Worm (Caenorhabditis elegans): ENCODE measurements around the gene F23H12.10.

Gene F23H12.10

DNA sequence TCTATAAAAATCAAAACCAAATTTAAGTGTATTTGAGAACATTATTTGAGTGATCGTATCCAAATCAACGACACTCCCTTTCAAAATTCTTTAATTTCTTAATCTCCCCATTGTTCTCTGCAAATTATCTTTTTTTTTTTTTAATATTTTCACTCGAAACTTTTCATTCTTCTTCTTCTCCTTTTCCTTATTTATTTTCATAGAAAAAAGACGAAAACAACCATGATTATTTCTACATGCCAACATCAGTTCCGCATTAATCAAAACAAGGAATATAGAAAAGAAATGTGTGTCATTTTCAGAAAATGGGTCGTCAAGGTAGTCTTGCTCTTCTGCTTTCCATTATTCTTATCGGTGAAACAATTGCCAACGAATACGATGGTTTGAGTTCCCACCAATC, 23.5 kb upstream of the F23H12.10 start, which contains the start of gene K01D12.5:
TSS of gene K01D12.5 (plus strand) at position 301 of the 400 bp plus-strand sequence.
- no peak for TF ChIP-seq cog-1 (tag; optimal IDR thresholded peaks at IDR 0.05)
- no peak for TF ChIP-seq klf-2 (GFP tag; conservative IDR thresholded peaks at IDR 0.05)
- TF ChIP-seq med-1 (GFP tag; optimal IDR thresholded peaks at IDR 0.05; ENCODE audit: insufficient read depth): no peak
- no peak for TF ChIP-seq ztf-29 (GFP tag; IDR thresholded peaks at IDR 0.05)
- no peak for TF ChIP-seq ref-1 (GFP tag; conservative IDR thresholded peaks at IDR 0.05)
- TF ChIP-seq T22C8.4 (GFP tag; IDR thresholded peaks at IDR 0.05): no peak
- TF ChIP-seq tab-1 (GFP tag; IDR thresholded peaks at IDR 0.05): no peak
- TF ChIP-seq ztf-23 (GFP tag; IDR thresholded peaks at IDR 0.05): no peak
- TF ChIP-seq flt-1 (GFP tag; IDR thresholded peaks at IDR 0.05): no peak

DNA sequence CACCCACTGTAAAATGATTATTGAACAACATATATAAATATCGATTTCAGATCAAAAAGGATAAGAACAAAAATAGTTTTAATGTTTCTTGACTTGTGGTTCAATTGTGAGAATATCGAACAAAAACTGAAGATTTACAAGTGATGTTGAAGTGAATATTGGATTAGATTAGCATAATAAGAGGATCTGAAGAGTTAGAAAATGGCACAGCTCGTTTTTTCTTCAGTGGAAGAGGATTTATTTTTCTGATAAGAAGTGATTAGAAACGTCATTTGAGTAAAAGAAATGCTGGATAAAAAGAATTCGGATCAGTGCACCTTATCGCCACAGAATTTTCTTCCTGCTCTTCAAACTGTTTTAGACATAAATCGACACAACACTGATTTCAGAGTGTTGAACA, 21.6 kb upstream of the F23H12.10 start, which contains the start of gene twk-14:
TSS of gene twk-14 (minus strand) at position 8 of the 400 bp plus-strand sequence.
- TF ChIP-seq klf-2 (GFP tag; conservative IDR thresholded peaks at IDR 0.05): no peak
- no peak for TF ChIP-seq cog-1 (tag; optimal IDR thresholded peaks at IDR 0.05)
- TF ChIP-seq ref-1 (GFP tag; conservative IDR thresholded peaks at IDR 0.05): no peak
- no peak for TF ChIP-seq T22C8.4 (GFP tag; IDR thresholded peaks at IDR 0.05)
- no peak for TF ChIP-seq med-1 (GFP tag; optimal IDR thresholded peaks at IDR 0.05; ENCODE audit: insufficient read depth)
- no peak for TF ChIP-seq ztf-29 (GFP tag; IDR thresholded peaks at IDR 0.05)
- no peak for TF ChIP-seq tab-1 (GFP tag; IDR thresholded peaks at IDR 0.05)
- TF ChIP-seq ztf-23 (GFP tag; IDR thresholded peaks at IDR 0.05): no peak
- no peak for TF ChIP-seq flt-1 (GFP tag; IDR thresholded peaks at IDR 0.05)

DNA sequence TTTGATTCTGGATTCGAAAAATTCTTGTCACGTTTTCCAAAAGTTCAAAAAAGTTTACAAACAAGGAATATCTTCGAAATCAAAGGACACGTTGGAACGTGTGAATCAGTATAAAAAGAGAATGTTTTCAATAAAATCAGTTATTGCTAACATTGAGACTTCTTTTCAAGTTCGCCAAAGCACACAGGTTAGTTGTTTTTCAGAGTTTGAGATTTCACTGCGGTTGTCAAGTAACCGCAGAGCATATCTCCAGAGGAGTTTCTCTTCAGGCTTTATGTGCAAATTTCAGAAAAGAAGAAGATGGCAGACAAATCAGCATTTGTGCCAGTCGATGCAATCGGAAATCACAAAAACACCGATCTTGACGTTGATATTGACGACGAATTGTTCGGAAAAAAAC, 12.1 kb upstream of the F23H12.10 start, which contains the start of gene K01D12.15:
TSS of gene K01D12.15 (plus strand) at position 301 of the 400 bp plus-strand sequence.
- no peak for TF ChIP-seq ztf-29 (GFP tag; IDR thresholded peaks at IDR 0.05)
- TF ChIP-seq klf-2 (GFP tag; conservative IDR thresholded peaks at IDR 0.05): no peak

DNA sequence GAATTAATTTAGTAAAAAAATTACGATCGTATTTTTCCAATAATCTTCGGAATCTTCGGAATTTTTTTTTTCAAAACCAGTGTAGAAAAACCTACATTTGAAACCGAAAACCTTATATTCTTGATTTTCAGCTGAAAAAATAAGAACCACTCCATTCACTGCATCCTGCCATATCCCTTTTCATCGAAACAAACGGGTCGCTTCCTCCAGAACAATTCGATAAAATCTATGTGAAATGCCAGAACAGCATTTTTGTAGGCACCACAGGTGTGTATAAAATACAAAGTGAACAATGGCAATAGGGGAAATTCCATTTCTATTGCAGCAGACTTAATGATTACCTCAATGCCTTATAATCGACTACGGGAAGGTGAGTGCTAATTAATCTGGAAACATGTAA, 3.2 kb upstream of the F23H12.10 start, which contains the start of gene K01D12.1:
TSS of gene K01D12.1 (plus strand) at position 301 of the 400 bp plus-strand sequence.
- TF ChIP-seq med-1 (GFP tag; optimal IDR thresholded peaks at IDR 0.05; ENCODE audit: insufficient read depth) (no peak), klf-2 (GFP tag; conservative IDR thresholded peaks at IDR 0.05) (no peak), ztf-29 (GFP tag; IDR thresholded peaks at IDR 0.05) (no peak), T22C8.4 (GFP tag; IDR thresholded peaks at IDR 0.05) (no peak), ref-1 (GFP tag; conservative IDR thresholded peaks at IDR 0.05) (no peak), cog-1 (tag; optimal IDR thresholded peaks at IDR 0.05) (no peak), ztf-23 (GFP tag; IDR thresholded peaks at IDR 0.05) (no peak), flt-1 (GFP tag; IDR thresholded peaks at IDR 0.05) (no peak), tab-1 (GFP tag; IDR thresholded peaks at IDR 0.05) (no peak)

DNA sequence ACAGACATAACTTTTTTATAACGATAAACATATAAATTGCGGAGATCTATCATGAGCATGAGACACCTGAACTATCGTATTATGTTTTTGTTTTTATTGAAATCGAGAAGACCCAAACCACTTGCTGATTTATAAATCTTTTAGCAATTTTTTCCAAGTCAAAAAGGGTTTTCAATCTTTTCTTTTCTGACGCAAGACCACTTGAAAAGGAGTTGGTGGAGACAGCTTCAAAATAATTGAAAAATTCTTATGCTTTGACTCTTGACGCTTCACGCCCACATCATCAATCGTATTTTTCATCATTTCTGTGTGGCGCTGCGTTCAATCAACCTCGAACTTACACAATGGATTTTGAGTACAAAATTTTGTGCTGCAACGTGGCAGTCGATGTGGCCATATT, 2.7 kb downstream of the F23H12.10 start, which contains the start of gene F23H12.7:
TSS of gene F23H12.7 (plus strand) at position 301 of the 400 bp plus-strand sequence.
- TF ChIP-seq tab-1 (GFP tag; IDR thresholded peaks at IDR 0.05) (no peak), klf-2 (GFP tag; conservative IDR thresholded peaks at IDR 0.05) (no peak), cog-1 (tag; optimal IDR thresholded peaks at IDR 0.05) (no peak), T22C8.4 (GFP tag; IDR thresholded peaks at IDR 0.05) (no peak), ztf-23 (GFP tag; IDR thresholded peaks at IDR 0.05) (no peak)

ce11 chrV:12369437-12369836, 4.6 kb downstream of the F23H12.10 start, which contains the start of gene gcy-13:
gcy-13 (minus strand) TSS chrV:12369537.
- no peak for TF ChIP-seq ztf-23 (GFP tag; IDR thresholded peaks at IDR 0.05)
- TF ChIP-seq flt-1 (GFP tag; IDR thresholded peaks at IDR 0.05): no peak
- no peak for TF ChIP-seq med-1 (GFP tag; optimal IDR thresholded peaks at IDR 0.05; ENCODE audit: insufficient read depth)
- no peak for TF ChIP-seq T22C8.4 (GFP tag; IDR thresholded peaks at IDR 0.05)
- no peak for TF ChIP-seq tab-1 (GFP tag; IDR thresholded peaks at IDR 0.05)
- no peak for TF ChIP-seq cog-1 (tag; optimal IDR thresholded peaks at IDR 0.05)
- no peak for TF ChIP-seq klf-2 (GFP tag; conservative IDR thresholded peaks at IDR 0.05)
- TF ChIP-seq ztf-29 (GFP tag; IDR thresholded peaks at IDR 0.05): no peak
- no peak for TF ChIP-seq ref-1 (GFP tag; conservative IDR thresholded peaks at IDR 0.05)

ce11 chrV:12365104-12365503, 9.0 kb downstream of the F23H12.10 start, which contains the start of gene fipr-2:
fipr-2 (plus strand) TSS chrV:12365348.
- TF ChIP-seq tab-1 (GFP tag; IDR thresholded peaks at IDR 0.05): no peak
- TF ChIP-seq ztf-23 (GFP tag; IDR thresholded peaks at IDR 0.05): no peak
- TF ChIP-seq klf-2 (GFP tag; conservative IDR thresholded peaks at IDR 0.05): no peak
- no peak for TF ChIP-seq ztf-29 (GFP tag; IDR thresholded peaks at IDR 0.05)
- no peak for TF ChIP-seq flt-1 (GFP tag; IDR thresholded peaks at IDR 0.05)

ce11 chrV:12361644-12362043, 12.4 kb downstream of the F23H12.10 start, which contains the start of gene fipr-1:
fipr-1 (minus strand) TSS chrV:12361744.
- TF ChIP-seq T22C8.4 (GFP tag; IDR thresholded peaks at IDR 0.05) (no peak), cog-1 (tag; optimal IDR thresholded peaks at IDR 0.05) (no peak), flt-1 (GFP tag; IDR thresholded peaks at IDR 0.05) (no peak), tab-1 (GFP tag; IDR thresholded peaks at IDR 0.05) (no peak), ztf-29 (GFP tag; IDR thresholded peaks at IDR 0.05) (no peak), med-1 (GFP tag; optimal IDR thresholded peaks at IDR 0.05; ENCODE audit: insufficient read depth) (no peak)

- TF ChIP-seq ztf-29 (GFP tag; IDR thresholded peaks at IDR 0.05): no peak
- TF ChIP-seq ref-1 (GFP tag; conservative IDR thresholded peaks at IDR 0.05): no peak
- TF ChIP-seq klf-2 (GFP tag; conservative IDR thresholded peaks at IDR 0.05): no peak
- TF ChIP-seq ztf-23 (GFP tag; IDR thresholded peaks at IDR 0.05): no peak
These were observed 15.7 kb downstream of the F23H12.10 start, which contains the start of gene F23H12.5 for ce11 chrV:12358347-12358746. F23H12.5 (plus strand) TSS chrV:12358647.

- TF ChIP-seq klf-2 (GFP tag; conservative IDR thresholded peaks at IDR 0.05) (no peak), T22C8.4 (GFP tag; IDR thresholded peaks at IDR 0.05) (no peak), ztf-23 (GFP tag; IDR thresholded peaks at IDR 0.05) (no peak), ztf-29 (GFP tag; IDR thresholded peaks at IDR 0.05) (no peak), cog-1 (tag; optimal IDR thresholded peaks at IDR 0.05) (no peak), med-1 (GFP tag; optimal IDR thresholded peaks at IDR 0.05; ENCODE audit: insufficient read depth) (no peak), flt-1 (GFP tag; IDR thresholded peaks at IDR 0.05) (no peak), tab-1 (GFP tag; IDR thresholded peaks at IDR 0.05) (no peak), ref-1 (GFP tag; conservative IDR thresholded peaks at IDR 0.05) (no peak)
These were observed 16.4 kb downstream of the F23H12.10 start for ce11 chrV:12357632-12358031.
